Worm (Caenorhabditis elegans) whole organism, L1 larva: ENCODE data around the gene K01D12.7.

Experiments used
- aha-1 ChIP-seq: fragments of 150-350 bp; optimal IDR thresholded peaks from 2 replicates; lab custom pipeline; 2014; ENCODE audit warnings: missing biosample characterization, missing genetic modification characterization
- ama-1 ChIP-seq: fragments of 150-350 bp; optimal IDR thresholded peaks from 2 replicates; lab custom pipeline; 2014
- blmp-1 ChIP-seq: fragments of 150-350 bp; optimal IDR thresholded peaks from 2 replicates; lab custom pipeline; 2014; ENCODE audit warnings: missing biosample characterization, missing genetic modification characterization
- ceh-63 ChIP-seq: fragments of 200-800 bp; sonication (Bioruptor generic); optimal IDR thresholded peaks from 2 replicates; lab custom pipeline; 2018; ENCODE audit warnings: mild to moderate bottlenecking, missing genetic modification characterization, missing compliant biosample characterization
- ceh-8 ChIP-seq: fragments of 200-800 bp; sonication (Bioruptor generic); optimal IDR thresholded peaks from 2 replicates; lab custom pipeline; 2018; ENCODE audit warnings: mild to moderate bottlenecking, missing genetic modification characterization, moderate library complexity, missing compliant biosample characterization
- ceh-82 ChIP-seq, 3 experiments: fragments of 150-350 bp in 1 of 3; sonication (generic microtip) in 2 of 3; optimal IDR thresholded peaks; 2 replicates each; lab custom pipeline; 2014 to 2017; ENCODE audit warnings: missing biosample characterization in 3 of 3, missing genetic modification characterization in 3 of 3
- dpl-1 ChIP-seq, 3 experiments: fragments of 150-350 bp in 2 of 3; sonication (generic microtip) in 1 of 3; optimal IDR thresholded peaks; 2 replicates each; lab custom pipeline; 2014 to 2017; ENCODE audit warnings: missing biosample characterization in 3 of 3, missing genetic modification characterization in 3 of 3, missing genetic modification reagents in 3 of 3
- dsc-1 ChIP-seq: sonication (generic microtip); optimal IDR thresholded peaks from 2 replicates; lab custom pipeline; 2016; ENCODE audit warnings: mild to moderate bottlenecking, missing genetic modification characterization, missing compliant biosample characterization
- efl-1 ChIP-seq, 4 experiments: fragments of 150-350 bp; optimal IDR thresholded peaks in 3 of 4; peaks in 1 of 4; 1 replicate in 1 of 4; 2 replicates in 3 of 4; lab custom pipeline; 2014; ENCODE audit warnings: missing biosample characterization in 2 of 4, missing genetic modification characterization in 2 of 4, missing genetic modification reagents in 2 of 4
- elt-2 ChIP-seq: sonication (generic microtip); optimal IDR thresholded peaks from 2 replicates; lab custom pipeline; 2016; ENCODE audit warnings: missing genetic modification characterization, mild to moderate bottlenecking, inconsistent platforms, missing compliant biosample characterization, missing genetic modification reagents
- elt-3 ChIP-seq, 6 experiments: fragments of 150-350 bp in 1 of 6; sonication (generic microtip); optimal IDR thresholded peaks; 2 replicates each; lab custom pipeline; 2017 to 2018; ENCODE audit warnings: missing biosample characterization in 6 of 6, missing genetic modification characterization in 6 of 6, inconsistent platforms in 1 of 6
- fkh-4 ChIP-seq: sonication (generic microtip); optimal IDR thresholded peaks from 2 replicates; lab custom pipeline; 2016; ENCODE audit warnings: missing compliant biosample characterization, missing genetic modification characterization, borderline replicate concordance
- grh-1 ChIP-seq: fragments of 200-800 bp; sonication (Bioruptor generic); IDR thresholded peaks from 2 replicates; pipeline ENCODE4 v1.3.6; 2022; ENCODE audit warnings: missing genetic modification reagents, missing genetic modification characterization, missing compliant biosample characterization
- irx-1 ChIP-seq: sonication (generic microtip); optimal IDR thresholded peaks from 2 replicates; lab custom pipeline; 2016; ENCODE audit warnings: missing genetic modification characterization, missing compliant biosample characterization
- lin-14 ChIP-seq: fragments of 200-800 bp; sonication (Bioruptor generic); optimal IDR thresholded peaks from 2 replicates; lab custom pipeline; 2018; ENCODE audit warnings: mild to moderate bottlenecking, missing genetic modification characterization, moderate library complexity, missing compliant biosample characterization
- lin-15B ChIP-seq: fragments of 150-350 bp; sonication (generic microtip); optimal IDR thresholded peaks from 3 replicates; lab custom pipeline; 2014; ENCODE audit warnings: missing biosample characterization, missing genetic modification characterization
- lin-35 ChIP-seq, 2 experiments: fragments of 150-350 bp; optimal IDR thresholded peaks; 2 replicates each; lab custom pipeline; 2014; ENCODE audit warnings: missing biosample characterization in 2 of 2, missing genetic modification characterization in 2 of 2, missing genetic modification reagents in 2 of 2
- lir-3 ChIP-seq: sonication (generic microtip); optimal IDR thresholded peaks from 2 replicates; lab custom pipeline; 2016; ENCODE audit warnings: mild to moderate bottlenecking, missing genetic modification characterization, moderate library complexity, missing compliant biosample characterization; ENCODE audit not compliant: poor library complexity
- mab-9 ChIP-seq: fragments of 200-800 bp; sonication (Bioruptor generic); IDR thresholded peaks from 2 replicates; pipeline ENCODE4 v1.3.6; 2022; ENCODE audit warnings: missing genetic modification reagents, missing genetic modification characterization, missing compliant biosample characterization
- nhr-19 ChIP-seq: fragments of 200-800 bp; sonication (Bioruptor generic); conservative IDR thresholded peaks from 2 replicates; pipeline ENCODE4 v1.3.6; 2022; ENCODE audit warnings: missing genetic modification characterization, missing compliant biosample characterization
- nhr-20 ChIP-seq: sonication (generic microtip); optimal IDR thresholded peaks from 2 replicates; lab custom pipeline; 2016; ENCODE audit warnings: mild to moderate bottlenecking, missing genetic modification characterization, missing compliant biosample characterization
- nhr-28 ChIP-seq: fragments of 150-350 bp; optimal IDR thresholded peaks from 2 replicates; lab custom pipeline; 2014; ENCODE audit warnings: missing biosample characterization, missing genetic modification characterization
- nhr-85 ChIP-seq: sonication (generic microtip); peaks from one replicate; lab custom pipeline; 2016; ENCODE audit warnings: missing genetic modification characterization, inconsistent platforms, missing compliant biosample characterization
- pag-3 ChIP-seq: sonication (generic microtip); optimal IDR thresholded peaks from 2 replicates; lab custom pipeline; 2017; ENCODE audit warnings: missing genetic modification characterization, mild to moderate bottlenecking, missing compliant biosample characterization, antibody characterized with exemption, borderline replicate concordance; ENCODE audit not compliant: insufficient read depth
- pqm-1 ChIP-seq: sonication (generic microtip); optimal IDR thresholded peaks from 3 replicates; lab custom pipeline; 2017; ENCODE audit warnings: missing biosample characterization, missing genetic modification characterization
- sox-4 ChIP-seq: sonication (generic microtip); optimal IDR thresholded peaks from 2 replicates; lab custom pipeline; 2016; ENCODE audit warnings: missing genetic modification characterization, missing compliant biosample characterization
- sptf-1 ChIP-seq: fragments of 150-350 bp; optimal IDR thresholded peaks from 2 replicates; lab custom pipeline; 2014; ENCODE audit warnings: missing biosample characterization, missing genetic modification characterization
- unc-130 ChIP-seq: fragments of 150-350 bp; optimal IDR thresholded peaks from 2 replicates; lab custom pipeline; 2017; ENCODE audit warnings: missing biosample characterization, missing genetic modification characterization, inconsistent platforms
- unc-62 ChIP-seq: fragments of 150-350 bp; optimal IDR thresholded peaks from 2 replicates; lab custom pipeline; 2014; ENCODE audit warnings: missing biosample characterization, missing genetic modification reagents, missing genetic modification characterization

Gene K01D12.7

ce11 chrV:12354193-12354830 is 47.0 kb downstream of the K01D12.7 start:
- TF ChIP-seq pqm-1 (no peak), grh-1 (GFP tag; lab: Robert Waterston, UW) (no peak), lin-35 (GFP tag; optimal IDR thresholded peaks at IDR 0.05; lab: Kevin White, UChicago) (no peak), blmp-1 (tag; lab: Kevin White, UChicago) (peak; percentile 82), unc-62 (GFP tag; lab: Kevin White, UChicago) (no peak), efl-1 (optimal IDR thresholded peaks at IDR 0.05; lab: Kevin White, UChicago) (no peak), efl-1 (GFP tag; optimal IDR thresholded peaks at IDR 0.05 in 1 of 2; lab: Kevin White, UChicago) (peak in 1 of 2 experiments; percentile 11), sox-4 (tag; lab: Kevin White, UChicago) (no peak), aha-1 (no peak), ama-1 (peak; percentile 36)

- TF ChIP-seq dsc-1 (tag; lab: Kevin White, UChicago) (no peak), ceh-8 (GFP tag; lab: Kevin White, UChicago) (peak; percentile 79), pqm-1 (no peak), lir-3 (no peak), lin-35 (GFP tag; optimal IDR thresholded peaks at IDR 0.05; lab: Kevin White, UChicago) (no peak), pag-3 (no peak), efl-1 (optimal IDR thresholded peaks at IDR 0.05; lab: Kevin White, UChicago) (no peak), efl-1 (GFP tag; optimal IDR thresholded peaks at IDR 0.05 in 1 of 2; lab: Kevin White, UChicago) (peak in 1 of 2 experiments; percentile 51), sptf-1 (no peak), fkh-4 (no peak), nhr-85 (tag; lab: Kevin White, UChicago) (peak; percentile 13), ceh-63 (GFP tag; lab: Kevin White, UChicago) (no peak)
These were observed 47.8 kb downstream of the K01D12.7 start for ce11 chrV:12353505-12353904.

ce11 chrV:12352881-12353280 is 48.4 kb downstream of the K01D12.7 start:
- TF ChIP-seq ama-1 (peak; percentile 45), mab-9 (GFP tag; lab: Robert Waterston, UW) (no peak)

ce11 chrV:12352445-12352844 is 48.8 kb downstream of the K01D12.7 start, which contains the start of gene sqt-3:
sqt-3 (plus strand) TSS chrV:12352745.
- TF ChIP-seq nhr-19 (GFP tag; lab: Robert Waterston, UW), result no peak
- no peak for TF ChIP-seq elt-2
- TF ChIP-seq aha-1, result no peak
- no peak for TF ChIP-seq unc-130 (tag; lab: Kevin White, UChicago)
- TF ChIP-seq lin-15B (tag; lab: Kevin White, UChicago), result no peak
- no peak for TF ChIP-seq lin-35 (GFP tag; optimal IDR thresholded peaks at IDR 0.05; lab: Kevin White, UChicago)
- no peak for TF ChIP-seq lin-14 (GFP tag; lab: Kevin White, UChicago)
- no peak for TF ChIP-seq blmp-1 (tag; lab: Kevin White, UChicago)
- TF ChIP-seq dpl-1 (GFP tag; optimal IDR thresholded peaks at IDR 0.05; lab: Kevin White, UChicago), result no peak
- TF ChIP-seq irx-1 (tag; lab: Kevin White, UChicago), result no peak
- no peak for TF ChIP-seq nhr-28 (tag; lab: Kevin White, UChicago)

- TF ChIP-seq nhr-20 (tag; lab: Kevin White, UChicago), result peak; percentile 3
- TF ChIP-seq ceh-82 (tag; optimal IDR thresholded peaks at IDR 0.05; lab: Kevin White, UChicago), result no peak
- TF ChIP-seq blmp-1 (tag; lab: Kevin White, UChicago), result peak; percentile 29
- TF ChIP-seq efl-1 (optimal IDR thresholded peaks at IDR 0.05; lab: Kevin White, UChicago), result no peak
- peak in 1 of 2 experiments; percentile 78 for TF ChIP-seq efl-1 (GFP tag; optimal IDR thresholded peaks at IDR 0.05 in 1 of 2; lab: Kevin White, UChicago)
- peak in 1 of 6 experiments; percentile 7 for TF ChIP-seq elt-3 (tag; optimal IDR thresholded peaks at IDR 0.05; lab: Kevin White, UChicago)
These were observed 49.4 kb downstream of the K01D12.7 start for ce11 chrV:12351842-12352241.
